Worm (Caenorhabditis elegans): ENCODE data around the gene srg-9.

Gene srg-9

DNA sequence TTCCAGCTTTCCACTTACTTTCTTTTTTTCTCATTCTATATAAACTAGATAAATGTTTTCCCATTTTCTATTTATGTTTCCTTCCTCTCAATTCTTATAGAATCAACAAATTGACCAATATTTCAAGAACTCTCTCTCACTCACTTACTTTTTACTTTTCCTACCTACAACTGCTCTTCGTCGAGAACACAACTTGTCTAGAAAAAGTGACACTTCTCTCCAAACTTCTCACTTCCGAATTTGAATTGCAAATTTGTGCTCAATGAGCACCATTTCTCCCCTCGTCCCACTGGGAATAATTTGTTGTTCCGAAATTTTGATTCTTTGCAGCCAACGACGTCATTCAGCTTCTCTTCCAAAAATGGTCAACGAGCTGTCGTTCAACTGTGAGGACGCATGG is 41.6 kb upstream of the srg-9 start, which contains the start of gene F47D12.3:
TSS of gene F47D12.3 (plus strand) at position 331 of the 400 bp plus-strand sequence.
- TF ChIP-seq egrh-3 (GFP tag; IDR thresholded peaks at IDR 0.05) = no peak
- no peak for TF ChIP-seq snpc-1.3 (tag; optimal IDR thresholded peaks at IDR 0.05; ENCODE audit: insufficient read depth)

DNA sequence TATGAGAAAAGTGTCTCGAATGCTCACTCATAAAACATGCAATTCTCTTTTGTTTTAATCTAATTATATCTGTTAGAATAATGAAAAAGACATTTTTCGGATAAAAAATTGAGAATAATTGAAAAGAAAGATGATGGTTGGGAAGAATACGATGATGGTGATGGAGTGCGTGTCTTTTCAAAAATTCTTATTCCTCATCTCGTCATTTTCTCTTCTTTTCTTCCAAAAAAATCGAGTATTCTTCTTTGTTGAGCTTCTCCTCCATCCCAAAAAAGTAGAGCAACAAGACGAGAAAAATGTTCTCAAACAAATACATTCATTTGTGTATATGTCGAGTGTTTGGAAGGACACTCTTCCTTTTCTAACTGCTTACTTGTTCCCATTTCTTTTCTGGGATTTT is 41.0 kb upstream of the srg-9 start:
- TF ChIP-seq snpc-3.4 (tag; optimal IDR thresholded peaks at IDR 0.05) (no peak), K12H6.12 (tag; optimal IDR thresholded peaks at IDR 0.05) (no peak), snpc-1.3 (tag; optimal IDR thresholded peaks at IDR 0.05; ENCODE audit: insufficient read depth) (no peak)

DNA sequence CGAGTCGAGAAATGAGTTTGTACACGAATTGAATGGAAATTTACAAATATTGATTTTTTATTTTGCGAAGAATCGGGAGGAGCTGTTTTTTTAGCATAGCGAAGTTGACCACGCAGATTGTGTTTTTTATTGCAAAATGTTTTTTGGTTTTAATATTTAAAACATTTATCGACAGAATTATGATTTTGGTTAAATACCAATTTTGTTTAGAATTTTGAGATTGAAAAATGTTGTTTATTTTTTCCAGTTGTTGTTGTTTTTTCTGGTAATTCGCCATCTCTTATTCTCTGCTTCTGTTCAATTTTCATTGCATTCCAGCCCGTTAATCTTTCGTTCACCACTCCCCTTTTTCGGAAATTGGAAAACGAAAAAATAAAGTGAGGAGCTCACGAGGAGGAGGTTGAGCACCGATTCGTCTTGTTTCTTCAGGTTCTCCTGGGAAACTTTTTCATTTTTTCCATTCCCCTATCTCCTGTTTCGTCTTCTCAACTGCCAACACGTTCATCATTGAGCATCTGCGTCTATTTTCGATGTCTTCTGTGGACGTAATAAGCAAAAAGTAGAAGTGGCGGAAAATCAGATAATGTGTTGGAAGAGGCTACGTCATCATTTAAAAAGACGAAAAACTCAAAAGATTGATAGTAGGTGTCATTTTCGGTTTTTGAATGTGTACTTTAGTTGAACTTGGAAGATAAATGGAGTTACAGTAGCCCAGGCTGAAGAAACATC is 39.6 kb upstream of the srg-9 start, which contains the start of gene F47D12.7:
TSS of gene F47D12.7 (minus strand) at position 51 of the 729 bp plus-strand sequence.
- TF ChIP-seq repo-1 (tag; optimal IDR thresholded peaks at IDR 0.05) (no peak), chd-7 (tag; optimal IDR thresholded peaks at IDR 0.05) (no peak), egl-18 (GFP tag; IDR thresholded peaks at IDR 0.05) (no peak), xnd-1 (tag; optimal IDR thresholded peaks at IDR 0.05) (no peak), attf-3 (GFP tag; conservative IDR thresholded peaks at IDR 0.05) (no peak), F49E8.2 (tag; optimal IDR thresholded peaks at IDR 0.05; ENCODE audit: insufficient read depth) (no peak), dpl-1 (GFP tag; optimal IDR thresholded peaks at IDR 0.05) (no peak), egrh-3 (GFP tag; IDR thresholded peaks at IDR 0.05) (no peak), tlf-1 (GFP tag; optimal IDR thresholded peaks at IDR 0.05) (no peak), hlh-12 (tag; optimal IDR thresholded peaks at IDR 0.05) (no peak), F33H1.4 (GFP tag; IDR thresholded peaks at IDR 0.05) (no peak), mxl-1 (tag; optimal IDR thresholded peaks at IDR 0.05) (no peak), madf-8 (GFP tag; conservative IDR thresholded peaks at IDR 0.05) (no peak), madf-6 (GFP tag; IDR thresholded peaks at IDR 0.05) (no peak), sea-2 (GFP tag; IDR thresholded peaks at IDR 0.05) (no peak)

DNA sequence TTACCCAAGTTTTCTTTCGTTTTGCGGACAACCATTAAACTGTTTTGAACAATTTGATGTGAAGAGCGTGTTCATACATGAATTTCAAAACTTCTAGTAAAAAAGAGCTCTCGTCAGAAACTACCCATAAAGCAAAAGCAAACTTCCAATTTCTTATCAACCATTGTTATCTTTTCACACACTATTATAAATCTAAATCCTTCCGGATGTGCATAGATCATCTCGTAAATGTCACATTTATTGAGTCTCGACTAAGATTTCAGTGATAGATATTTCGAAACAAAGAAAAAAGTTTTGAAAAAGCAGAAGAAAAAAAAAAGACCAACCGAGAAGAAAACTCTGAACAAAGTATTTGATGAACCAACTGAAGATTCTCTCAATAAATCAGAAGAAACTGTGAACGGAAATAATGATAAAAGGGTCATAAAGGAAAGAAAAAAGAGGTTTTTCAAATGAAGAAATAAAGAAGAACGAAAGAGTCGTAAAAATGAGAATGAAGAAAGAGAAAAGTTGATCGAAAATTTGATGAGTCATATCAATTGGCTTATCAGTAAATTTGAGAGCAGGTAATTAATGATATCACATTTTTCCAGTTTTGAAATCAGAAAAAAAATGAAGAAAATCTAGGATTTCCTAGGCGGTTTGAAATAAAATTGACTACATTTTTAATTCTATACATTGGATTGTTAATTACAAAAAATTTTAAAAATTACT is 34.1 kb upstream of the srg-9 start:
- no peak for TF ChIP-seq ceh-100 (GFP tag; IDR thresholded peaks at IDR 0.05)
- TF ChIP-seq nhr-80 (tag; optimal IDR thresholded peaks at IDR 0.05) = peak; percentile 26

DNA sequence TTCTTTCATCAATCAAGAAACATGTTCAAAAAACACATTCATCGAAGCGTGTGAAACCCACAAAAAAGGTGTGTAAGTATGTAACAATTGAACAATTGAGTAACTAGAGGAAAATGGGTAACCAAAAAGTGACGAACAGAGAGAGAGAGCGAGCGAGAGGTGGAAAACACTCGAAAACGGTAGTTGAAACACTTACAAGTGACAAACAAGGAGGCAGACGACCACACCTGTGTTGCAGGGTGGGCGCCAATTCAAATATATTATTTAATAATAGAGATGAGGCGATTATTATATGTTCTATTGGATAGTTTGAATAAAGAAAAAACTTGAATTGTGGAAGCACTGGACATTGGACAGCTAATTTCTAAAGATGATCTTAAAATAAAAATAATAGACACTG is 32.8 kb upstream of the srg-9 start:
- TF ChIP-seq sptf-2 (GFP tag; optimal IDR thresholded peaks at IDR 0.05) = no peak
- peak; percentile 27 for TF ChIP-seq ceh-27 (GFP tag; optimal IDR thresholded peaks at IDR 0.05)

DNA sequence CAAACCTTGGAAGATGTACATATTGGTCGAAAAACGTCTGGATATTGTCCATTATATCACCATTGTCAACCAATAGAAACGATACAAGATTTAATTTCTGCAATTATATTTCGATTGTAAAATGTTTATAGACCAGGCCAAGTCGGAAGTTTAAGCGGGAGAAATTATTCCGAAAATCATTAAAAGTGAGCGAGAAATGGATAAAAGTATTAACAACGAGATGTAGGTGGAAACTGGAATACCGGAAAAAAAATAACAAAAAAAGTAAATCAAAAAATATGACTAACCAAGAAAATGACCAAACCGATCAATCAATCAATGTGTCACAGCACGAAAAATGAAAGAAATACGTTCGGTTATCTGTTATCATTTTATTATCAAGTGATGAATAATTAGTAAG is 30.6 kb upstream of the srg-9 start, which contains the start of gene F47D12.6:
TSS of gene F47D12.6 (minus strand) at position 101 of the 400 bp plus-strand sequence.
- TF ChIP-seq nhr-80 (tag; optimal IDR thresholded peaks at IDR 0.05) (peak; percentile 0), D2030.7 (GFP tag; IDR thresholded peaks at IDR 0.05) (no peak)

DNA sequence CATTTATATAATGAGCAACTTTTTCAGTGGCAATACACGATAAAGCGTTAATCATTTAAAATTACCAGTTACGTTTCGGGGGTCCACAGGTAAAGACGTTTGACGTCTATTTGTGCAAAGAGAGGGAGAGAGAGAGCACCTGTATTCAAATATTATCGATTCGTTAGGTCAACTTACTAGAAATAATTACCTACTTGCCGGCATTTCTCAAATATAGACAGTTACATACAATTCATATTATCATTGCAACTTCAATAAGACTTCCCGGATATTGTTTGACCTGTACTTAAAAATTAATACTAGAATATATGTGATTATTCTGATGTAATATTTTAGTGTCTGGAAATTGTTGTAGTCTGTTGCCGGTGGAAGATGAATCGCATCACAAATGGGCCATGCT is 29.3 kb upstream of the srg-9 start, which contains the start of gene gadr-3:
TSS of gene gadr-3 (minus strand) at position 101 of the 400 bp plus-strand sequence.
- no peak for TF ChIP-seq nhr-90 (tag; optimal IDR thresholded peaks at IDR 0.05)
- no peak for TF ChIP-seq egrh-3 (GFP tag; IDR thresholded peaks at IDR 0.05)
- no peak for TF ChIP-seq ZK185.1 (tag; optimal IDR thresholded peaks at IDR 0.05; ENCODE audit: poor library complexity, severe bottlenecking)
- TF ChIP-seq T26A5.8 (tag; optimal IDR thresholded peaks at IDR 0.05) = no peak
- TF ChIP-seq lin-26 (GFP tag; IDR thresholded peaks at IDR 0.05) = no peak
- no peak for TF ChIP-seq F57A8.1 (GFP tag; optimal IDR thresholded peaks at IDR 0.05)
- TF ChIP-seq Y67H2A.10 (GFP tag; conservative IDR thresholded peaks at IDR 0.05) = no peak
- no peak for TF ChIP-seq ccch-3 (GFP tag; optimal IDR thresholded peaks at IDR 0.05)
- no peak for TF ChIP-seq mes-4 (tag; optimal IDR thresholded peaks at IDR 0.05)
